Fruit fly (Drosophila melanogaster): ENCODE data around the gene CG18641.

The CG18641 gene

dm6 chr2L:2375655-2376417 is 39.3 kb downstream of the CG18641 start, which contains the start of gene Atxn7 (continued):
- TF ChIP-seq al (GFP tag; IDR thresholded peaks at IDR 0.05) (peak; percentile 44; the same call in 1 of the 2 replicates), CG34376 (GFP tag; optimal IDR thresholded peaks at IDR 0.05) (peak; percentile 32), slbo (GFP tag; IDR thresholded peaks at IDR 0.05) (peak; percentile 38; the same call in 1 of the 2 replicates), Med (GFP tag) (peak; percentile 97), cato (GFP tag; optimal IDR thresholded peaks at IDR 0.05; ENCODE audit: borderline replicate concordance) (no peak), Dref (GFP tag; IDR thresholded peaks at IDR 0.05) (peak; percentile 87), CG8765 (GFP tag; IDR thresholded peaks at IDR 0.05) (no peak), CG8290 (GFP tag; optimal IDR thresholded peaks at IDR 0.05) (peak; percentile 35), CG8290 (tag; optimal IDR thresholded peaks at IDR 0.05) (peak; percentile 72 to 80), lola (GFP tag; optimal IDR thresholded peaks at IDR 0.05) (no peak), Bdp1 (GFP tag; optimal IDR thresholded peaks at IDR 0.05) (peak; percentile 4), otp (GFP tag; IDR thresholded peaks at IDR 0.05) (peak; percentile 75; the same call in 2 of the 3 replicates), zfh1 (GFP tag; IDR thresholded peaks at IDR 0.05) (peak; percentile 88), Ptx1 (GFP tag; IDR thresholded peaks at IDR 0.05) (peak; percentile 62), Atf3 (GFP tag; optimal IDR thresholded peaks at IDR 0.05) (no peak), grau (tag; optimal IDR thresholded peaks at IDR 0.05) (peak; percentile 70), Elba2 (GFP tag; optimal IDR thresholded peaks at IDR 0.05) (no peak), pzg (GFP tag; optimal IDR thresholded peaks at IDR 0.05) (peak; percentile 64), CG30403 (GFP tag; optimal IDR thresholded peaks at IDR 0.05) (peak; percentile 25), Dip3 (GFP tag; optimal IDR thresholded peaks at IDR 0.05) (no peak), CG3726 (GFP tag; IDR thresholded peaks at IDR 0.05) (no peak), Max (GFP tag; optimal IDR thresholded peaks at IDR 0.05) (peak; percentile 37), CG12236 (GFP tag; optimal IDR thresholded peaks at IDR 0.05) (peak; percentile 55), dmrt11E (tag; optimal IDR thresholded peaks at IDR 0.05) (peak; percentile 72), Oli (tag; optimal IDR thresholded peaks at IDR 0.05) (peak; percentile 53), CG11085 (GFP tag; IDR thresholded peaks at IDR 0.05) (no peak), Sox102F (GFP tag; optimal IDR thresholded peaks at IDR 0.05) (peak; percentile 40), CoRest (tag; optimal IDR thresholded peaks at IDR 0.05) (peak; percentile 67), Hmr (GFP tag; optimal IDR thresholded peaks at IDR 0.05) (peak; percentile 74), CG3281 (GFP tag; optimal IDR thresholded peaks at IDR 0.05) (peak; percentile 69), pho (GFP tag; optimal IDR thresholded peaks at IDR 0.05) (peak; percentile 57), CG18599 (GFP tag; optimal IDR thresholded peaks at IDR 0.05) (peak; percentile 51), chm (GFP tag; IDR thresholded peaks at IDR 0.05) (peak; percentile 90), HLHmδ (GFP tag; optimal IDR thresholded peaks at IDR 0.05) (peak; percentile 79), kay (GFP tag; optimal IDR thresholded peaks at IDR 0.05) (peak; percentile 27), CG11456 (GFP tag; IDR thresholded peaks at IDR 0.05) (peak; percentile 81; the same call in 2 of the 3 replicates), mam (GFP tag; optimal IDR thresholded peaks at IDR 0.05) (peak; percentile 15), nom (GFP tag; optimal IDR thresholded peaks at IDR 0.05) (peak; percentile 48), CG7271 (tag; optimal IDR thresholded peaks at IDR 0.05) (peak; percentile 88), onecut (GFP tag; IDR thresholded peaks at IDR 0.05) (peak; percentile 68), gem (tag; optimal IDR thresholded peaks at IDR 0.05) (peak; percentile 55), tap (tag; optimal IDR thresholded peaks at IDR 0.05) (peak; percentile 43), CG32772 (GFP tag; IDR thresholded peaks at IDR 0.05) (peak; percentile 30; the same call in 1 of the 2 replicates), lilli (GFP tag; optimal IDR thresholded peaks at IDR 0.05) (peak; percentile 63), CG17359 (tag; optimal IDR thresholded peaks at IDR 0.05) (peak; percentile 61), sd (tag; optimal IDR thresholded peaks at IDR 0.05) (peak; percentile 40), tio (GFP tag; optimal IDR thresholded peaks at IDR 0.05) (peak; percentile 15), tup (GFP tag; optimal IDR thresholded peaks at IDR 0.05) (no peak), bab2 (GFP tag; optimal IDR thresholded peaks at IDR 0.05) (peak; percentile 24)

All from whole organism, embryonic.